Worm (Caenorhabditis elegans) whole organism, L4/young adult: ENCODE data around the gene Y24D9A.6.

Experiments used
- W03F9.2 ChIP-seq: fragments of 150-350 bp; optimal IDR thresholded peaks from 2 replicates; lab custom pipeline; 2014; ENCODE audit warnings: missing biosample characterization, missing genetic modification characterization
- him-1 ChIP-seq: sonication (generic microtip); optimal IDR thresholded peaks from 2 replicates; lab custom pipeline; 2016; ENCODE audit warnings: missing genotype, missing genetic modification reagents, missing genetic modification characterization, missing compliant biosample characterization

DNA sequence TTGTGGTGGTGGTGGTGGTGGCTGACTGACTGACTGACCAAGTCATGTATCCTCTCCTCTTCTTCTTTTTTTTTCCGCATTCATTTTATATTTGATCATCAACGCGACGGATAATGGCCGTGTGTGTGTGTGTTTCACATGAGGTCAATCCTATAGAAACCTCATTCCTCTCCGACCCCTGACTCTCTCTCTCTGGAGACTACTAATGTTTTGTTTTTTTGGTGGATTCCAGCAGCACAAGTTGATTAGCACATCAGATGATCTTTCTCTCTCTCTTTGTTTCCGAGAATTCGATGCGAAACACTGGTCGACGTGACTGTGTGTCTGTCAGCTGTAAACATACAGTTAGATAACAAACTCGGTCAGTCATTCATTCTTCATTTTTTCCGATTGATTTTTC is 4.9 kb upstream of the Y24D9A.6 start, which contains the start of gene Y24D9A.7:
- TF ChIP-seq W03F9.2 (tag; lab: Kevin White, UChicago): no peak
- no peak for TF ChIP-seq him-1 (tag; lab: Kevin White, UChicago)
